Fruit fly (Drosophila melanogaster): Measurements from ENCODE around the gene Afti.
A peak's percentile ranks its signal among the peaks of the same experiment; 100 is the strongest.

The Afti gene

DNA sequence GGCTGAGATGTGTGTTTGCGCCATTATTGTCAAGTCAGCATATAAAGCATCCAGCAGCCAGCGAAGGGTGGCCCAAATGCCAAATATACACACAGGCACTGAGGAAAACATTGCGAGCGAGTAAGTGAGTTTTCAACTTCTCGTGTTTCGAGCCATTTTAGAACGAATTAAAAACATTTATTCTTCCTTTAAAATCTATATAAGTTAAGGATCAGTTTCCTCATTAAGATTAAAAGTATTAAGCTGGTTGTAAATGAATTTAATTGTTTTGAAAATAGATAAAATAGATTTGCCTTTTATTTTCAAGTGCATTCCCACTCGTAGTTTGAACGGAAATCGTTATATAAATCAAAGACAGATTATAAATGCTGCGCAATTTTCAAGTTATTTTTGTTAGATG, 24.9 kb upstream of the Afti start (continued):
- TF ChIP-seq CG15514 (GFP tag; optimal IDR thresholded peaks at IDR 0.05) (peak; percentile 12), CoRest (tag; optimal IDR thresholded peaks at IDR 0.05) (peak; percentile 29), lola (GFP tag; optimal IDR thresholded peaks at IDR 0.05) (peak in 1 of 3 experiments; percentile 10), C15 (GFP tag; IDR thresholded peaks at IDR 0.05) (no peak), CG6765 (GFP tag; optimal IDR thresholded peaks at IDR 0.05) (peak; percentile 21), bcd (GFP tag; optimal IDR thresholded peaks at IDR 0.05) (peak; percentile 20), abd-A (tag; optimal IDR thresholded peaks at IDR 0.05) (no peak), slbo (GFP tag; IDR thresholded peaks at IDR 0.05) (peak; percentile 17; the same call in 1 of the 2 replicates), Atf6 (GFP tag; IDR thresholded peaks at IDR 0.05) (peak; percentile 20; the same call in 1 of the 2 replicates), CG6689 (GFP tag; IDR thresholded peaks at IDR 0.05) (peak; percentile 16; the same call in 1 of the 2 replicates), hkb (optimal IDR thresholded peaks at IDR 0.05) (no peak), hkb (GFP tag; IDR thresholded peaks at IDR 0.05) (0 out of 2 replicates have a peak, but pooled peaks have one; percentile 15), eve (GFP tag; optimal IDR thresholded peaks at IDR 0.05) (peak in 1 of 2 experiments; percentile 61), vfl (GFP tag; optimal IDR thresholded peaks at IDR 0.05) (no peak), CG18476 (GFP tag; optimal IDR thresholded peaks at IDR 0.05) (peak; percentile 8), mam (GFP tag; optimal IDR thresholded peaks at IDR 0.05) (peak; percentile 16), D19A (tag; optimal IDR thresholded peaks at IDR 0.05) (peak; percentile 28), nerfin-1 (tag; optimal IDR thresholded peaks at IDR 0.05) (peak; percentile 59), CG17385 (GFP tag; optimal IDR thresholded peaks at IDR 0.05) (peak; percentile 44), Xbp1 (GFP tag; optimal IDR thresholded peaks at IDR 0.05) (peak; percentile 39), cas (GFP tag; IDR thresholded peaks at IDR 0.05) (no peak), CG12236 (GFP tag; optimal IDR thresholded peaks at IDR 0.05) (no peak), CG2129 (GFP tag; IDR thresholded peaks at IDR 0.05; ENCODE audit: partially characterized antibody) (no peak), CG3281 (GFP tag; optimal IDR thresholded peaks at IDR 0.05) (peak; percentile 54), tap (tag; optimal IDR thresholded peaks at IDR 0.05) (peak; percentile 21), Hmr (GFP tag; optimal IDR thresholded peaks at IDR 0.05) (peak; percentile 58), Fer1 (GFP tag; optimal IDR thresholded peaks at IDR 0.05) (peak; percentile 57), Oli (tag; optimal IDR thresholded peaks at IDR 0.05) (peak; percentile 42), zen2 (GFP tag; IDR thresholded peaks at IDR 0.05; ENCODE audit: partially characterized antibody) (no peak), org-1 (GFP tag; optimal IDR thresholded peaks at IDR 0.05) (no peak), Atf3 (GFP tag; optimal IDR thresholded peaks at IDR 0.05) (no peak), CG12391 (tag; optimal IDR thresholded peaks at IDR 0.05) (peak; percentile 51), CG6854 (GFP tag; optimal IDR thresholded peaks at IDR 0.05) (peak; percentile 37), psq (GFP tag; optimal IDR thresholded peaks at IDR 0.05) (no peak), Blimp-1 (GFP tag; optimal IDR thresholded peaks at IDR 0.05) (peak; percentile 53), bsh (GFP tag; optimal IDR thresholded peaks at IDR 0.05) (peak in 1 of 2 experiments; percentile 57), Chrac-16 (GFP tag; optimal IDR thresholded peaks at IDR 0.05) (peak; percentile 3), Fer3 (tag; optimal IDR thresholded peaks at IDR 0.05) (peak; percentile 34), lab (GFP tag; optimal IDR thresholded peaks at IDR 0.05) (peak; percentile 45), CG7745 (tag; optimal IDR thresholded peaks at IDR 0.05) (no peak), CG33213 (GFP tag; optimal IDR thresholded peaks at IDR 0.05) (no peak), Eip74EF (GFP tag; optimal IDR thresholded peaks at IDR 0.05) (peak in 1 of 2 experiments; percentile 16), gcm2 (GFP tag; optimal IDR thresholded peaks at IDR 0.05) (no peak), az2 (GFP tag; optimal IDR thresholded peaks at IDR 0.05) (peak; percentile 11), so (GFP tag; IDR thresholded peaks at IDR 0.05) (no peak), CG10267 (tag; optimal IDR thresholded peaks at IDR 0.05) (peak; percentile 29), gsb-n (tag; optimal IDR thresholded peaks at IDR 0.05) (peak; percentile 10), cwo (GFP tag; optimal IDR thresholded peaks at IDR 0.05) (peak; percentile 41), NfI (GFP tag; optimal IDR thresholded peaks at IDR 0.05) (peak; percentile 15)

All from whole organism, embryonic.